Worm (Caenorhabditis elegans) whole organism, mixed stage, embryonic: ENCODE results near the gene col-92.

Experiments used
- lsy-2 ChIP-seq: fragments of 150-350 bp; optimal IDR thresholded peaks from 2 replicates; lab custom pipeline; 2014; ENCODE audit warnings: missing biosample characterization, missing genetic modification characterization
- nhr-12 ChIP-seq: fragments of 150-350 bp; optimal IDR thresholded peaks from 2 replicates; lab custom pipeline; 2014; ENCODE audit warnings: missing biosample characterization, missing genetic modification characterization
- nhr-76 ChIP-seq: sonication (generic microtip); optimal IDR thresholded peaks from 2 replicates; lab custom pipeline; 2017; ENCODE audit warnings: missing biosample characterization, missing genetic modification characterization
- snpc-4 ChIP-seq: fragments of 150-350 bp; optimal IDR thresholded peaks from 2 replicates; lab custom pipeline; 2014; ENCODE audit warnings: missing biosample characterization, missing genetic modification characterization
- unc-39 ChIP-seq: fragments of 150-350 bp; optimal IDR thresholded peaks from 2 replicates; lab custom pipeline; 2014; ENCODE audit warnings: missing biosample characterization, missing genetic modification characterization
- unc-62 ChIP-seq: fragments of 150-350 bp; optimal IDR thresholded peaks from 2 replicates; lab custom pipeline; 2014; ENCODE audit warnings: missing biosample characterization, missing genetic modification reagents, missing genetic modification characterization

DNA sequence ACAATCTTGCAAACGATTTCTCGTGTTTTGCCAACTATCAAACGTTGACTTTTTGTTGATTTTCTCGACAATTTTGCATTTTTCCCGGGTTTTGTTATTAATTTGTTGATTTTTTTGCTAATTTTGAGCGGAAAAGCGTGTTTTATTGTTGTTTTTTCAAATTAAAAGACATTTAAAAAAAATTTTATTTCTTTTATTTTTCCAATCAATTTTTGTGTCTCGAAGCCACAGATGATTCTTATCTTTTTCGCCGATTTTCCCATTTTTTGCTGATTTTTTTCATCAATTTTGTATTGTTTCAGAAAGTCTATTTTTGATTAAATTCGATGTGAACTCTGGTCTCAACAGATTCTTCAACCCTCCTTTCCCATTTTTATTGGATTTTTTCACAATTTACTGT lies 47.1 kb downstream of the col-92 start, which contains the start of gene rle-1:
- TF ChIP-seq unc-62 (GFP tag; lab: Kevin White, UChicago) (no peak), unc-39 (tag; lab: Kevin White, UChicago) (no peak), snpc-4 (no peak), nhr-12 (tag; lab: Kevin White, UChicago) (no peak), lsy-2 (tag; lab: Kevin White, UChicago) (no peak), nhr-76 (tag; lab: Kevin White, UChicago) (no peak)
